Fruit fly (Drosophila melanogaster) whole organism, embryonic: Measurements from ENCODE around the gene LysB.

Source experiments
- Abd-B ChIP-seq: fragments of 200-800 bp; sonication (Bioruptor generic); optimal IDR thresholded peaks from 2 replicates; lab custom pipeline; 2018; ENCODE audit warnings: missing biosample characterization, mild to moderate bottlenecking, missing genetic modification characterization, moderate library complexity
- CG10147 ChIP-seq: fragments of 200-800 bp; sonication (Bioruptor generic); optimal IDR thresholded peaks from 2 replicates; lab custom pipeline; 2019; ENCODE audit warnings: missing biosample characterization, mild to moderate bottlenecking, missing genetic modification characterization, moderate library complexity
- CG10274 ChIP-seq: fragments of 200-800 bp; sonication (Bioruptor generic); optimal IDR thresholded peaks from 3 replicates; lab custom pipeline; 2017; ENCODE audit warnings: missing biosample characterization, mild to moderate bottlenecking, missing genetic modification characterization
- CG10543 ChIP-seq: fragments of 200-800 bp; sonication (Bioruptor generic); optimal IDR thresholded peaks from 3 replicates; lab custom pipeline; 2017; ENCODE audit warnings: missing biosample characterization, mild to moderate bottlenecking, missing genetic modification characterization, moderate library complexity
- CG12155 ChIP-seq: fragments of 200-800 bp; sonication (Bioruptor generic); optimal IDR thresholded peaks from 3 replicates; lab custom pipeline; 2016; ENCODE audit warnings: missing biosample characterization, missing genetic modification characterization
- CG13123 ChIP-seq: fragments of 200-800 bp; sonication (Bioruptor generic); optimal IDR thresholded peaks from 2 replicates; lab custom pipeline; 2016; ENCODE audit warnings: missing biosample characterization, missing genetic modification characterization
- CG13624 ChIP-seq: fragments of 200-800 bp; sonication (Bioruptor generic); optimal IDR thresholded peaks from 2 replicates; lab custom pipeline; 2016; ENCODE audit warnings: missing biosample characterization, missing genetic modification characterization
- CG15601 ChIP-seq: fragments of 200-800 bp; sonication (Bioruptor generic); optimal IDR thresholded peaks from 3 replicates; lab custom pipeline; 2019; ENCODE audit warnings: missing biosample characterization, mild to moderate bottlenecking, missing genetic modification characterization, moderate library complexity
- CG15696 ChIP-seq: fragments of 200-800 bp; sonication (Bioruptor generic); optimal IDR thresholded peaks from 2 replicates; lab custom pipeline; 2019; ENCODE audit warnings: missing biosample characterization, mild to moderate bottlenecking, missing genetic modification characterization, moderate library complexity
- CG16779 ChIP-seq: fragments of 200-800 bp; sonication (Bioruptor generic); IDR thresholded peaks from 2 replicates; pipeline ENCODE4 v1.3.6; 2022; ENCODE audit warnings: missing biosample characterization, missing genetic modification characterization
- CG17612 ChIP-seq: fragments of 200-800 bp; sonication (Bioruptor generic); IDR thresholded peaks from 2 replicates; pipeline ENCODE4 v1.3.6; 2022; ENCODE audit warnings: missing biosample characterization, missing genetic modification characterization
- CG18599 ChIP-seq: fragments of 200-800 bp; sonication (Bioruptor generic); optimal IDR thresholded peaks from 3 replicates; lab custom pipeline; 2017; ENCODE audit warnings: missing biosample characterization, missing genetic modification characterization, mild to moderate bottlenecking, moderate library complexity, missing genetic modification reagents
- CG2202 ChIP-seq: fragments of 200-800 bp; sonication (Bioruptor generic); optimal IDR thresholded peaks from 2 replicates; lab custom pipeline; 2018; ENCODE audit warnings: missing biosample characterization, mild to moderate bottlenecking, missing genetic modification characterization
- CG34422 ChIP-seq: fragments of 200-800 bp; sonication (Bioruptor generic); IDR thresholded peaks from 3 replicates; pipeline ENCODE4 v1.3.6; 2022; ENCODE audit warnings: missing biosample characterization, missing genetic modification characterization
- CG3726 ChIP-seq: fragments of 200-800 bp; sonication (Bioruptor generic); IDR thresholded peaks from 3 replicates; pipeline ENCODE4, ENCODE4 v1.3.6; 2022; ENCODE audit warnings: missing biosample characterization, missing genetic modification characterization
- CG6689 ChIP-seq: fragments of 200-800 bp; sonication (Bioruptor generic); IDR thresholded peaks from 2 replicates; pipeline ENCODE4 v1.3.6; 2022; ENCODE audit warnings: missing biosample characterization, missing genetic modification characterization
- CG6813 ChIP-seq: fragments of 200-800 bp; sonication (Bioruptor generic); optimal IDR thresholded peaks from 2 replicates; lab custom pipeline; 2017; ENCODE audit warnings: missing biosample characterization, missing genetic modification characterization, mild to moderate bottlenecking, moderate library complexity, missing genetic modification reagents
- CG9437 ChIP-seq: fragments of 200-800 bp; sonication (Bioruptor generic); optimal IDR thresholded peaks from 2 replicates; lab custom pipeline; 2018; ENCODE audit warnings: missing biosample characterization, mild to moderate bottlenecking, missing genetic modification characterization
- CG9797 ChIP-seq: fragments of 200-800 bp; sonication (Bioruptor generic); optimal IDR thresholded peaks from 3 replicates; lab custom pipeline; 2018; ENCODE audit warnings: missing biosample characterization, mild to moderate bottlenecking, missing genetic modification characterization
- H2.0 ChIP-seq: fragments of 200-800 bp; sonication (Bioruptor generic); IDR thresholded peaks from 2 replicates; pipeline ENCODE4 v1.3.6; 2022; ENCODE audit warnings: missing biosample characterization, missing genetic modification characterization
- Hmr ChIP-seq: fragments of 200-800 bp; sonication (Bioruptor generic); optimal IDR thresholded peaks from 3 replicates; lab custom pipeline; 2017; ENCODE audit warnings: mild to moderate bottlenecking, missing biosample characterization, missing genetic modification reagents, missing genetic modification characterization
- Hmx ChIP-seq: fragments of 200-800 bp; sonication (Bioruptor generic); optimal IDR thresholded peaks from 2 replicates; lab custom pipeline; 2016; ENCODE audit warnings: missing biosample characterization, missing genetic modification characterization
- Hr51 ChIP-seq, 2 experiments: fragments of 200-800 bp; sonication (Bioruptor generic); optimal IDR thresholded peaks; 2 replicates in 1 of 2; 3 replicates in 1 of 2; lab custom pipeline; 2016 to 2018; ENCODE audit warnings: missing biosample characterization in 2 of 2, missing genetic modification characterization in 2 of 2, mild to moderate bottlenecking in 1 of 2, moderate library complexity in 1 of 2
- Lhr ChIP-seq: fragments of 200-800 bp; sonication (Bioruptor generic); optimal IDR thresholded peaks from 3 replicates; lab custom pipeline; 2017; ENCODE audit warnings: mild to moderate bottlenecking, missing biosample characterization, missing genetic modification reagents, missing genetic modification characterization
- Myb ChIP-seq: fragments of 200-800 bp; sonication (Bioruptor generic); optimal IDR thresholded peaks from 2 replicates; lab custom pipeline; 2016; ENCODE audit warnings: missing biosample characterization, missing genetic modification characterization
- NK7.1 ChIP-seq: fragments of 200-800 bp; sonication (Bioruptor generic); optimal IDR thresholded peaks from 3 replicates; lab custom pipeline; 2016; ENCODE audit warnings: missing biosample characterization, missing genetic modification characterization
- Nf-YC ChIP-seq: fragments of 200-800 bp; optimal IDR thresholded peaks from 3 replicates; lab custom pipeline; 2019; ENCODE audit warnings: missing biosample characterization, mild to moderate bottlenecking, missing genetic modification characterization, moderate library complexity
- Pdp1 ChIP-seq, 2 experiments: fragments of 200-800 bp; sonication (Bioruptor generic); optimal IDR thresholded peaks; 3 replicates each; lab custom pipeline; 2016; ENCODE audit warnings: missing biosample characterization in 2 of 2, missing genetic modification characterization in 2 of 2, mild to moderate bottlenecking in 1 of 2, moderate library complexity in 1 of 2
- Ptx1 ChIP-seq: fragments of 200-800 bp; sonication (Bioruptor generic); IDR thresholded peaks from 2 replicates; pipeline ENCODE4 v1.3.6; 2022; ENCODE audit warnings: missing biosample characterization, missing genetic modification characterization
- Six4 ChIP-seq: fragments of 200-800 bp; sonication (Bioruptor generic); optimal IDR thresholded peaks from 2 replicates; lab custom pipeline; 2016; ENCODE audit warnings: missing biosample characterization, missing genetic modification characterization
- Sox102F ChIP-seq: fragments of 200-800 bp; sonication (Bioruptor generic); optimal IDR thresholded peaks from 2 replicates; lab custom pipeline; 2018; ENCODE audit warnings: missing biosample characterization, mild to moderate bottlenecking, missing genetic modification characterization, moderate library complexity
- Tbp ChIP-seq: fragments of >200 bp; optimal IDR thresholded peaks from 2 replicates; lab custom pipeline; 2018; ENCODE audit warnings: missing biosample characterization, missing genetic modification characterization
- Trl ChIP-seq, 3 experiments: fragments of >200 bp in 2 of 3; fragments of 200-800 bp in 1 of 3; sonication (Bioruptor generic) in 1 of 3; optimal IDR thresholded peaks; 2 replicates in 1 of 3; 3 replicates in 2 of 3; lab custom pipeline; 2016 to 2017; ENCODE audit warnings: missing biosample characterization in 1 of 3, missing genetic modification characterization in 1 of 3
- br ChIP-seq: fragments of >200 bp; optimal IDR thresholded peaks from 2 replicates; lab custom pipeline; 2017
- cato ChIP-seq: fragments of 200-800 bp; sonication (Bioruptor generic); optimal IDR thresholded peaks from 2 replicates; lab custom pipeline; 2016; ENCODE audit warnings: missing biosample characterization, missing genetic modification characterization, borderline replicate concordance
- dmrt99B ChIP-seq: fragments of 200-800 bp; sonication (Bioruptor generic); optimal IDR thresholded peaks from 2 replicates; lab custom pipeline; 2018; ENCODE audit warnings: missing biosample characterization, mild to moderate bottlenecking, missing genetic modification characterization, moderate library complexity
- exex ChIP-seq: fragments of 200-800 bp; sonication (Bioruptor generic); optimal IDR thresholded peaks from 4 replicates; lab custom pipeline; 2018; ENCODE audit warnings: missing biosample characterization, mild to moderate bottlenecking, missing genetic modification characterization, moderate library complexity
- eyg ChIP-seq: fragments of 200-800 bp; sonication (Bioruptor generic); optimal IDR thresholded peaks from 3 replicates; lab custom pipeline; 2016; ENCODE audit warnings: missing biosample characterization, missing genetic modification characterization
- lilli ChIP-seq: fragments of 200-800 bp; sonication (Bioruptor generic); optimal IDR thresholded peaks from 3 replicates; lab custom pipeline; 2016; ENCODE audit warnings: missing biosample characterization, missing genetic modification characterization
- mirr ChIP-seq: fragments of 200-800 bp; sonication (Bioruptor generic); optimal IDR thresholded peaks from 3 replicates; lab custom pipeline; 2018; ENCODE audit warnings: missing biosample characterization, mild to moderate bottlenecking, missing genetic modification characterization
- nom ChIP-seq: fragments of 200-800 bp; sonication (Bioruptor generic); optimal IDR thresholded peaks from 2 replicates; lab custom pipeline; 2017; ENCODE audit warnings: missing biosample characterization, missing genetic modification characterization, mild to moderate bottlenecking, moderate library complexity, missing genetic modification reagents
- oc ChIP-seq: fragments of 200-800 bp; sonication (Bioruptor generic); optimal IDR thresholded peaks from 2 replicates; lab custom pipeline; 2018; ENCODE audit warnings: missing biosample characterization, mild to moderate bottlenecking, missing genetic modification characterization, moderate library complexity
- otp ChIP-seq: fragments of 200-800 bp; sonication (Bioruptor generic); IDR thresholded peaks from 3 replicates; pipeline ENCODE4, ENCODE4 v1.3.6; 2022; ENCODE audit warnings: missing biosample characterization, missing genetic modification characterization
- pho ChIP-seq: fragments of 200-800 bp; sonication (Bioruptor generic); optimal IDR thresholded peaks from 2 replicates; lab custom pipeline; 2016; ENCODE audit warnings: missing biosample characterization, missing genetic modification characterization
- pros ChIP-seq: fragments of 200-800 bp; sonication (Bioruptor generic); optimal IDR thresholded peaks from 3 replicates; lab custom pipeline; 2019; ENCODE audit warnings: missing biosample characterization, mild to moderate bottlenecking, missing genetic modification characterization, moderate library complexity
- sens ChIP-seq: fragments of 200-800 bp; sonication (Bioruptor generic); peaks from one replicate; lab custom pipeline; 2016; ENCODE audit warnings: missing biosample characterization, missing genetic modification characterization
- seq ChIP-seq: fragments of 200-800 bp; sonication (Bioruptor generic); IDR thresholded peaks from 2 replicates; pipeline ENCODE4 v1.3.6; 2022; ENCODE audit warnings: missing biosample characterization, missing genetic modification characterization
- slp2 ChIP-seq: fragments of 200-800 bp; sonication (Bioruptor generic); optimal IDR thresholded peaks from 2 replicates; lab custom pipeline; 2016; ENCODE audit warnings: missing biosample characterization, missing genetic modification characterization
- ssp ChIP-seq: fragments of 200-800 bp; sonication (Bioruptor generic); IDR thresholded peaks from 2 replicates; pipeline ENCODE4 v1.3.6; 2022; ENCODE audit warnings: missing biosample characterization, missing genetic modification characterization
- tap ChIP-seq: fragments of 200-800 bp; optimal IDR thresholded peaks from 3 replicates; lab custom pipeline; 2019; ENCODE audit warnings: missing biosample characterization, mild to moderate bottlenecking, missing genetic modification characterization, moderate library complexity
- tup ChIP-seq: fragments of 200-800 bp; sonication (Bioruptor generic); optimal IDR thresholded peaks from 2 replicates; lab custom pipeline; 2016; ENCODE audit warnings: missing biosample characterization, mild to moderate bottlenecking, missing genetic modification characterization, moderate library complexity
- vfl ChIP-seq: fragments of 200-800 bp; sonication (Bioruptor generic); optimal IDR thresholded peaks from 2 replicates; lab custom pipeline; 2016; ENCODE audit warnings: missing biosample characterization, missing genetic modification characterization

Gene LysB

DNA sequence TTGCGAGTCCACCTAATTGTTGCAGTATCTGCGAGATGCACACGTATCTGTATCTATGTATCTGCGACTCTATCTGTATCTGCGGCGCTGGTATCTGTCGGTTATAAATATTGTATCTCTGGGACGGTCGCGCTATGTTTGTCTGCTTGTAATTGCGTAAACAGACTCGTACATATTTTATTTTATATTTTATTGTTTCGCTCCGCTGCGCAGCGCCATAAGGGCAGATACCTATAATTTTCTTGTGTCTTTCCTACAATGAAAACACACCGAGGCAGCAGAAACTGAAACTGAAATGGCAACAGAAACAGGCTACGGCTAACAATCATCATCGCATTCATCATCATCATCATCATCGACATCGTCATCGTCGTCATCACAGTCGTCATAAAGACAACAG is 38.7 kb upstream of the LysB start (continued):
- TF ChIP-seq Lhr (GFP tag; lab: Kevin White, UChicago) (no peak), CG6689 (GFP tag; lab: Robert Waterston, UW) (no peak), mirr (GFP tag; lab: Kevin White, UChicago) (no peak), CG12155 (GFP tag; lab: Kevin White, UChicago) (no peak), pros (GFP tag; lab: Kevin White, UChicago) (peak; percentile 17), tap (no peak), CG10147 (no peak), Nf-YC (tag; lab: Kevin White, UChicago) (no peak), CG6813 (peak; percentile 4), NK7.1 (GFP tag; lab: Kevin White, UChicago) (no peak), sens (GFP tag; lab: Kevin White, UChicago) (peak; percentile 66), CG10543 (GFP tag; lab: Kevin White, UChicago) (peak; percentile 14), br (lab: Kevin White, UChicago) (no peak), lilli (GFP tag; lab: Kevin White, UChicago) (no peak), Sox102F (peak; percentile 6), pho (GFP tag; lab: Kevin White, UChicago) (no peak), nom (no peak), CG3726 (GFP tag; lab: Robert Waterston, UW) (no peak), Hr51 (GFP tag; optimal IDR thresholded peaks at IDR 0.05; lab: Kevin White, UChicago) (no peak), CG15696 (tag; lab: Kevin White, UChicago) (no peak), ssp (GFP tag; lab: Robert Waterston, UW) (no peak), Pdp1 (GFP tag; optimal IDR thresholded peaks at IDR 0.05; lab: Kevin White, UChicago) (peak in 1 of 2 experiments; percentile 36), CG34422 (no peak), CG9797 (GFP tag; lab: Kevin White, UChicago) (no peak), Tbp (GFP tag; lab: Kevin White, UChicago) (no peak), Trl (optimal IDR thresholded peaks at IDR 0.05; lab: Kevin White, UChicago) (no peak), Trl (GFP tag; optimal IDR thresholded peaks at IDR 0.05; lab: Kevin White, UChicago) (no peak)

DNA sequence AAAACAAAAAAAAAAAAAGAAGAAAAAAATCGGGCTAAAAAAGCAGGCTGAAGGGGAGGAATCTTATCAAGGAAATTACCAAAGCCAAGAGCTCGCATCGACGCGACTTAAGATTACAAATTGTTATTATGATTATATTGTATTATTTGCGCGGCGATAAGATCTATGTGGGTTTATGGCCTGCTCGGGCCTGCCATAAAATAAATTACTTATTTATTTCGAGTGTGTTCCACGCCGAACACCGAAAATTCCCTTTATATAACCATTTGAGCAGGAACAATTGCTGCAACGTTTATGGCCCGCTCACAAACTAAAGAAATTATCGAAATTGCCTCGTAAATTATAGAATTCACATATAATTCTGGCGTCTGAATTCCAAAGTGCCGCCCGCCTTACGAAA is 37.6 kb upstream of the LysB start:
- no peak for TF ChIP-seq CG2202
- TF ChIP-seq otp (GFP tag; lab: Robert Waterston, UW) = no peak
- TF ChIP-seq dmrt99B (tag; lab: Kevin White, UChicago) = peak; percentile 19
- TF ChIP-seq CG16779 = no peak
- no peak for TF ChIP-seq H2.0 (GFP tag; lab: Robert Waterston, UW)
- TF ChIP-seq Hmx (GFP tag; lab: Kevin White, UChicago) = no peak
- no peak for TF ChIP-seq vfl
- peak in 1 of 2 experiments; percentile 54 for TF ChIP-seq Pdp1 (GFP tag; optimal IDR thresholded peaks at IDR 0.05; lab: Kevin White, UChicago)
- TF ChIP-seq Hmr (GFP tag; lab: Kevin White, UChicago) = peak; percentile 32
- no peak for TF ChIP-seq CG10274 (GFP tag; lab: Kevin White, UChicago)
- TF ChIP-seq CG18599 (GFP tag; lab: Kevin White, UChicago) = no peak
- no peak for TF ChIP-seq cato
- no peak for TF ChIP-seq CG9437
- no peak for TF ChIP-seq oc (tag; lab: Kevin White, UChicago)
- TF ChIP-seq CG17612 (GFP tag; lab: Robert Waterston, UW) = no peak
- no peak for TF ChIP-seq Ptx1 (GFP tag; lab: Robert Waterston, UW)
- peak; percentile 95 for TF ChIP-seq exex
- TF ChIP-seq Abd-B (GFP tag; lab: Kevin White, UChicago) = no peak
- no peak for TF ChIP-seq eyg (GFP tag; lab: Kevin White, UChicago)
- TF ChIP-seq tup (GFP tag; lab: Kevin White, UChicago) = no peak
- TF ChIP-seq slp2 (GFP tag; lab: Kevin White, UChicago) = no peak
- TF ChIP-seq CG13624 = no peak
- no peak for TF ChIP-seq Myb (GFP tag; lab: Kevin White, UChicago)
- TF ChIP-seq seq (GFP tag; lab: Robert Waterston, UW) = no peak
- TF ChIP-seq CG13123 = no peak
- TF ChIP-seq Six4 (GFP tag; lab: Kevin White, UChicago) = no peak
- peak; percentile 2 for TF ChIP-seq CG15601
